Fruit fly (Drosophila melanogaster) whole organism, embryonic: ENCODE measurements around the gene CG3348.

Experiments used
- Atf6 ChIP-seq: fragments of 200-800 bp; sonication (Bioruptor generic); IDR thresholded peaks from 2 replicates; pipeline ENCODE4 v1.3.6; 2022; ENCODE audit warnings: missing biosample characterization, missing genetic modification characterization
- BtbVII ChIP-seq: fragments of 200-800 bp; sonication (Bioruptor generic); optimal IDR thresholded peaks from 3 replicates; lab custom pipeline; 2017; ENCODE audit warnings: missing biosample characterization, mild to moderate bottlenecking, missing genetic modification characterization
- Bteb2 ChIP-seq: fragments of 200-800 bp; sonication (Bioruptor generic); optimal IDR thresholded peaks from 2 replicates; lab custom pipeline; 2016; ENCODE audit warnings: missing biosample characterization, missing genetic modification characterization
- CG1529 ChIP-seq: fragments of 200-800 bp; sonication (Bioruptor generic); optimal IDR thresholded peaks from 3 replicates; lab custom pipeline; 2018; ENCODE audit warnings: missing biosample characterization, missing genetic modification characterization
- CG2202 ChIP-seq: fragments of 200-800 bp; sonication (Bioruptor generic); optimal IDR thresholded peaks from 2 replicates; lab custom pipeline; 2018; ENCODE audit warnings: missing biosample characterization, mild to moderate bottlenecking, missing genetic modification characterization
- CG32767 ChIP-seq: fragments of 200-800 bp; sonication (Bioruptor generic); IDR thresholded peaks from 2 replicates; pipeline ENCODE4 v1.3.6; 2022; ENCODE audit warnings: missing biosample characterization, missing genetic modification characterization
- CG3281 ChIP-seq: fragments of 200-800 bp; sonication (Bioruptor generic); optimal IDR thresholded peaks from 3 replicates; lab custom pipeline; 2017; ENCODE audit warnings: missing biosample characterization, mild to moderate bottlenecking, missing genetic modification characterization
- CG4707 ChIP-seq: fragments of 200-800 bp; sonication (Bioruptor generic); optimal IDR thresholded peaks from 2 replicates; lab custom pipeline; 2018; ENCODE audit warnings: missing biosample characterization, mild to moderate bottlenecking, missing genetic modification characterization, moderate library complexity
- CG8944 ChIP-seq: fragments of 200-800 bp; sonication (Bioruptor generic); optimal IDR thresholded peaks from 3 replicates; lab custom pipeline; 2016; ENCODE audit warnings: missing biosample characterization, missing genetic modification characterization
- CG9817 ChIP-seq: fragments of 200-800 bp; sonication (Bioruptor generic); optimal IDR thresholded peaks from 2 replicates; lab custom pipeline; 2018; ENCODE audit warnings: missing biosample characterization, mild to moderate bottlenecking, missing genetic modification characterization, moderate library complexity
- CTCF ChIP-seq: fragments of 200-800 bp; sonication (Bioruptor generic); optimal IDR thresholded peaks from 2 replicates; lab custom pipeline; 2017; ENCODE audit warnings: missing biosample characterization, mild to moderate bottlenecking, missing genetic modification characterization, moderate library complexity
- D ChIP-seq, 2 experiments: fragments of 200-800 bp in 1 of 2; fragments of >200 bp in 1 of 2; sonication (Bioruptor generic) in 1 of 2; optimal IDR thresholded peaks; 2 replicates in 1 of 2; 3 replicates in 1 of 2; lab custom pipeline; 2017; ENCODE audit warnings: mild to moderate bottlenecking in 1 of 2, missing biosample characterization in 1 of 2, missing genetic modification characterization in 1 of 2, missing genetic modification reagents in 1 of 2
- Dip2 ChIP-seq: fragments of 200-800 bp; sonication (Bioruptor generic); IDR thresholded peaks from 2 replicates; pipeline ENCODE4 v1.3.6; 2022; ENCODE audit warnings: missing biosample characterization, missing genetic modification characterization
- Dip3 ChIP-seq: fragments of 200-800 bp; sonication (Bioruptor generic); optimal IDR thresholded peaks from 3 replicates; lab custom pipeline; 2016; ENCODE audit warnings: missing biosample characterization, missing genetic modification characterization
- Dref ChIP-seq: fragments of 200-800 bp; sonication (Bioruptor generic); IDR thresholded peaks from 2 replicates; pipeline ENCODE4 v1.3.6; 2022; ENCODE audit warnings: missing biosample characterization, missing genetic modification characterization
- E2f1 ChIP-seq: fragments of 200-800 bp; sonication (Bioruptor generic); IDR thresholded peaks from 2 replicates; pipeline ENCODE4 v1.3.6; 2022; ENCODE audit warnings: missing biosample characterization, missing genetic modification characterization
- Eip74EF ChIP-seq, 2 experiments: fragments of 200-800 bp in 1 of 2; fragments of >200 bp in 1 of 2; sonication (Bioruptor generic) in 1 of 2; optimal IDR thresholded peaks; 2 replicates each; lab custom pipeline; 2017 to 2019; ENCODE audit warnings: missing biosample characterization in 2 of 2, missing genetic modification characterization in 2 of 2, mild to moderate bottlenecking in 1 of 2, moderate library complexity in 1 of 2
- H15 ChIP-seq: fragments of 200-800 bp; sonication (Bioruptor generic); IDR thresholded peaks from 3 replicates; pipeline ENCODE4 v1.3.6; 2022; ENCODE audit warnings: missing biosample characterization, missing genetic modification characterization
- HmgD ChIP-seq: fragments of 200-800 bp; sonication (Bioruptor generic); optimal IDR thresholded peaks from 3 replicates; lab custom pipeline; 2016; ENCODE audit warnings: missing biosample characterization, missing genetic modification characterization
- Hmr ChIP-seq: fragments of 200-800 bp; sonication (Bioruptor generic); optimal IDR thresholded peaks from 3 replicates; lab custom pipeline; 2017; ENCODE audit warnings: mild to moderate bottlenecking, missing biosample characterization, missing genetic modification reagents, missing genetic modification characterization
- Hr39 ChIP-seq: fragments of >200 bp; optimal IDR thresholded peaks from 2 replicates; lab custom pipeline; 2017
- Hsf ChIP-seq: fragments of 200-800 bp; sonication (Bioruptor generic); optimal IDR thresholded peaks from 3 replicates; lab custom pipeline; 2016; ENCODE audit warnings: missing biosample characterization, missing genetic modification characterization
- Vsx1 ChIP-seq: fragments of 200-800 bp; sonication (Bioruptor generic); optimal IDR thresholded peaks from 2 replicates; lab custom pipeline; 2017; ENCODE audit warnings: missing biosample characterization, mild to moderate bottlenecking, missing genetic modification characterization, missing genetic modification reagents
- ab ChIP-seq: fragments of 200-800 bp; sonication (Bioruptor generic); optimal IDR thresholded peaks from 2 replicates; lab custom pipeline; 2016; ENCODE audit warnings: missing biosample characterization, missing genetic modification characterization
- al ChIP-seq: fragments of 200-800 bp; sonication (Bioruptor generic); IDR thresholded peaks from 2 replicates; pipeline ENCODE4 v1.3.6; 2022; ENCODE audit warnings: missing biosample characterization, missing genetic modification characterization
- bcd ChIP-seq: fragments of 200-800 bp; sonication (Bioruptor generic); optimal IDR thresholded peaks from 2 replicates; lab custom pipeline; 2017; ENCODE audit warnings: missing biosample characterization, mild to moderate bottlenecking, missing genetic modification characterization
- br ChIP-seq: fragments of >200 bp; optimal IDR thresholded peaks from 2 replicates; lab custom pipeline; 2017
- danr ChIP-seq: fragments of 200-800 bp; sonication (Bioruptor generic); IDR thresholded peaks from 2 replicates; pipeline ENCODE4 v1.3.6; 2022; ENCODE audit warnings: missing biosample characterization, missing genetic modification characterization
- dysf ChIP-seq: fragments of 200-800 bp; sonication (Bioruptor generic); IDR thresholded peaks from 3 replicates; pipeline ENCODE4 v1.3.6; 2022; ENCODE audit warnings: missing biosample characterization, missing genetic modification characterization
- gem ChIP-seq: fragments of 200-800 bp; sonication (Bioruptor generic); optimal IDR thresholded peaks from 2 replicates; lab custom pipeline; 2019; ENCODE audit warnings: missing biosample characterization, mild to moderate bottlenecking, missing genetic modification characterization, moderate library complexity
- grau ChIP-seq: fragments of 200-800 bp; optimal IDR thresholded peaks from 3 replicates; lab custom pipeline; 2019; ENCODE audit warnings: missing biosample characterization, mild to moderate bottlenecking, missing genetic modification characterization, moderate library complexity
- grn ChIP-seq: fragments of 200-800 bp; sonication (Bioruptor generic); optimal IDR thresholded peaks from 3 replicates; lab custom pipeline; 2017; ENCODE audit warnings: missing biosample characterization, missing genetic modification characterization
- inv ChIP-seq: fragments of 200-800 bp; sonication (Bioruptor generic); IDR thresholded peaks from 2 replicates; pipeline ENCODE4 v1.3.6; 2022; ENCODE audit warnings: missing biosample characterization, missing genetic modification characterization; ENCODE audit not compliant: partially characterized antibody
- kni ChIP-seq: fragments of 200-800 bp; sonication (Bioruptor generic); optimal IDR thresholded peaks from 3 replicates; lab custom pipeline; 2017; ENCODE audit warnings: mild to moderate bottlenecking, missing biosample characterization, missing genetic modification reagents, missing genetic modification characterization
- lbe ChIP-seq: fragments of 200-800 bp; sonication (Bioruptor generic); optimal IDR thresholded peaks from 2 replicates; lab custom pipeline; 2016; ENCODE audit warnings: missing biosample characterization, mild to moderate bottlenecking, missing genetic modification characterization
- mam ChIP-seq: fragments of 200-800 bp; sonication (Bioruptor generic); optimal IDR thresholded peaks from 3 replicates; lab custom pipeline; 2016; ENCODE audit warnings: missing biosample characterization, missing genetic modification characterization
- otp ChIP-seq: fragments of 200-800 bp; sonication (Bioruptor generic); IDR thresholded peaks from 3 replicates; pipeline ENCODE4, ENCODE4 v1.3.6; 2022; ENCODE audit warnings: missing biosample characterization, missing genetic modification characterization
- peb ChIP-seq: fragments of 200-800 bp; sonication (Bioruptor generic); IDR thresholded peaks from 2 replicates; pipeline ENCODE4 v1.3.6; 2022; ENCODE audit warnings: missing biosample characterization, missing genetic modification characterization
- psq ChIP-seq: fragments of 200-800 bp; sonication (Bioruptor generic); optimal IDR thresholded peaks from 2 replicates; lab custom pipeline; 2017; ENCODE audit warnings: missing biosample characterization, missing genetic modification characterization
- rib ChIP-seq: fragments of 200-800 bp; sonication (Bioruptor generic); IDR thresholded peaks from 2 replicates; pipeline ENCODE4 v1.3.6; 2022; ENCODE audit warnings: missing biosample characterization, missing genetic modification characterization
- row ChIP-seq: fragments of 200-800 bp; sonication (Bioruptor generic); IDR thresholded peaks from 3 replicates; pipeline ENCODE4 v1.3.6; 2022; ENCODE audit warnings: missing biosample characterization, missing genetic modification characterization
- scrt ChIP-seq: fragments of 200-800 bp; sonication (Bioruptor generic); optimal IDR thresholded peaks from 2 replicates; lab custom pipeline; 2018; ENCODE audit warnings: missing biosample characterization, mild to moderate bottlenecking, missing genetic modification characterization, moderate library complexity
- sd ChIP-seq: fragments of 200-800 bp; sonication (Bioruptor generic); optimal IDR thresholded peaks from 3 replicates; lab custom pipeline; 2018; ENCODE audit warnings: missing biosample characterization, mild to moderate bottlenecking, missing genetic modification characterization, moderate library complexity
- slou ChIP-seq: fragments of 200-800 bp; sonication (Bioruptor generic); optimal IDR thresholded peaks from 3 replicates; lab custom pipeline; 2016; ENCODE audit warnings: missing biosample characterization, missing genetic modification characterization
- so ChIP-seq: fragments of 200-800 bp; sonication (Bioruptor generic); IDR thresholded peaks from 3 replicates; pipeline ENCODE4 v1.3.6; 2022; ENCODE audit warnings: missing biosample characterization, missing genetic modification characterization
- tio ChIP-seq: fragments of 200-800 bp; sonication (Bioruptor generic); optimal IDR thresholded peaks from 2 replicates; lab custom pipeline; 2017; ENCODE audit warnings: missing biosample characterization, missing genetic modification characterization, inconsistent platforms
- vnd ChIP-seq: fragments of 200-800 bp; sonication (Bioruptor generic); IDR thresholded peaks from 3 replicates; pipeline ENCODE4 v1.3.6; 2022; ENCODE audit warnings: missing biosample characterization, missing genetic modification characterization; ENCODE audit not compliant: partially characterized antibody
- wdn ChIP-seq: fragments of 200-800 bp; sonication (Bioruptor generic); IDR thresholded peaks from 2 replicates; pipeline ENCODE4 v1.3.6; 2022; ENCODE audit warnings: missing biosample characterization, missing genetic modification characterization
- zen2 ChIP-seq: fragments of 200-800 bp; sonication (Bioruptor generic); IDR thresholded peaks from 3 replicates; pipeline ENCODE4 v1.3.6; 2022; ENCODE audit warnings: missing biosample characterization, missing genetic modification characterization; ENCODE audit not compliant: partially characterized antibody

Gene CG3348

DNA sequence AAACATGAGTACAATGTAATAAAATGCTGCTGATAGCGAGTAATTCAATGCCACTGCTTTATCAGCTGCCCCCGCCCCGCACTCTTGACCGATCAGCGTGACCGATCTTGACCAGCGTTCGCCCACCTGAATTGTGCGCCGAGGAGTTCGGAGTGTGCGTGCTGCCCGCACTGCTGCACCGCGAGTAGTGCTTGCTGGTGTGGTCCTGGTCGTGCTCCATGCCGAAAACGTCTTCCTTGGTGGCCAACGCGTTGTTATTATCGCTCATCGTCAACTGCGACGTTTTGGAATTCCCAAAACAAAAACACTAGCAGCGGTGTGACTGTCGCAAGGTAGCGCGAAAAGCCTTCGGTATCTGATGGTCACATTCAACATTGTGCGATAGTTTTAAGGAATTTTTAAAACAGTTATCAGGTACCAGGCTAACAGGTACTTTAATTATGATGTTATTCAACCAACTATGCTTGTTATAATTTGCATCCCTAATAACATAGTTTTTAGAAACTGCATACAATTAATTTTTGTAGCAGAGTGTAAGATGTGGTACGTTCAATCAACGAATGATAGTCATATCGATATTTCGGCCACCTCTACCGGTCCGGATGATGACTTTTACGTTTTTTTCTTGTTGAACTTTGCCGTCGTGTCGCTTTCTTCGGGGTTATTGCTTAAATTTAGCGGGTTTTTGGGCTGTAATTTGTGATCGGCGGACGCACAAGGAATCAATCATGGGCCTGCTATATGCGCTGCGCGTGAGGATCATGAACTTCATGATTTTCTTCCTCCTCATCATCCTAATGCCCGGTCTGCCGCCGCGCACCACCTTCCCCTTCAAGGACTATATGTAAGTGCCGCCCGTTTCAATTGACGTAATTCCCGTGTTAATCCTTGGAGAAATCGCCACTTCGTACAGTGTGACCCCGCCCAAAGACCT is 3.5 kb downstream of the CG3348 start, which contains the start of the genes bigmax and Hmu (continued):
- peak; percentile 89 for TF ChIP-seq gem (tag; lab: Kevin White, UChicago)
- peak; percentile 90 for TF ChIP-seq inv
- TF ChIP-seq D (optimal IDR thresholded peaks at IDR 0.05; lab: Kevin White, UChicago): no peak
- peak; percentile 53 for TF ChIP-seq D (GFP tag; optimal IDR thresholded peaks at IDR 0.05; lab: Kevin White, UChicago)
- TF ChIP-seq Hmr (GFP tag; lab: Kevin White, UChicago): peak; percentile 90
- peak; percentile 85 for TF ChIP-seq grau (tag; lab: Kevin White, UChicago)
- peak in 1 of 2 experiments; percentile 49 for TF ChIP-seq Eip74EF (GFP tag; optimal IDR thresholded peaks at IDR 0.05; lab: Kevin White, UChicago)
- peak; percentile 56; the same call in 1 of the 3 replicates for TF ChIP-seq so (GFP tag; lab: Robert Waterston, UW)
- TF ChIP-seq scrt (GFP tag; lab: Kevin White, UChicago): peak; percentile 72
- peak; percentile 88 for TF ChIP-seq vnd
- peak; percentile 85 for TF ChIP-seq Dip3 (GFP tag; lab: Kevin White, UChicago)
- peak; percentile 88 for TF ChIP-seq Hsf
- peak; percentile 52 for TF ChIP-seq grn
- no peak for TF ChIP-seq br (lab: Kevin White, UChicago)
- TF ChIP-seq Hr39 (lab: Kevin White, UChicago): no peak
- TF ChIP-seq lbe: peak; percentile 55
- TF ChIP-seq mam (GFP tag; lab: Kevin White, UChicago): peak; percentile 94
- TF ChIP-seq Dip2 (GFP tag; lab: Robert Waterston, UW): no peak
- TF ChIP-seq ab (GFP tag; lab: Kevin White, UChicago): peak; percentile 13
- TF ChIP-seq Vsx1 (GFP tag; lab: Kevin White, UChicago): peak; percentile 7
- TF ChIP-seq sd (tag; lab: Kevin White, UChicago): peak; percentile 95
- peak; percentile 43 for TF ChIP-seq psq (GFP tag; lab: Kevin White, UChicago)
- peak; percentile 79 for TF ChIP-seq al (GFP tag; lab: Robert Waterston, UW)
- peak; percentile 41 for TF ChIP-seq CG1529 (GFP tag; lab: Kevin White, UChicago)
- no peak for TF ChIP-seq tio (GFP tag; lab: Kevin White, UChicago)
- TF ChIP-seq CG3281: peak; percentile 71
- TF ChIP-seq rib: peak; percentile 54; the same call in 1 of the 2 replicates
- peak; percentile 81; the same call in 2 of the 3 replicates for TF ChIP-seq zen2
- TF ChIP-seq E2f1: peak; percentile 78
- peak; percentile 79 for TF ChIP-seq HmgD
- peak; percentile 75 for TF ChIP-seq H15 (GFP tag; lab: Robert Waterston, UW)
- peak; percentile 71; the same call in 1 of the 3 replicates for TF ChIP-seq otp
- TF ChIP-seq peb (GFP tag; lab: Robert Waterston, UW): peak; percentile 24; the same call in 1 of the 2 replicates
- TF ChIP-seq Atf6 (GFP tag; lab: Robert Waterston, UW): peak; percentile 77
- peak; percentile 63 for TF ChIP-seq CG2202 (tag; lab: Kevin White, UChicago)
- TF ChIP-seq slou (GFP tag; lab: Kevin White, UChicago): peak; percentile 63
- TF ChIP-seq kni (GFP tag; lab: Kevin White, UChicago): peak; percentile 29
- TF ChIP-seq CTCF (GFP tag; lab: Kevin White, UChicago): peak; percentile 57
- peak; percentile 27 for TF ChIP-seq BtbVII (GFP tag; lab: Kevin White, UChicago)
- TF ChIP-seq bcd (GFP tag; lab: Kevin White, UChicago): peak; percentile 73
- peak; percentile 69 for TF ChIP-seq CG32767 (GFP tag; lab: Robert Waterston, UW)
- TF ChIP-seq Dref (GFP tag; lab: Robert Waterston, UW): peak; percentile 67
- TF ChIP-seq wdn (GFP tag; lab: Robert Waterston, UW): peak; percentile 79
- peak; percentile 88 for TF ChIP-seq Bteb2 (GFP tag; lab: Kevin White, UChicago)
- TF ChIP-seq danr (GFP tag; lab: Robert Waterston, UW): peak; percentile 48; the same call in 1 of the 2 replicates
- peak; percentile 88 for TF ChIP-seq CG9817 (tag; lab: Kevin White, UChicago)
- no peak for TF ChIP-seq CG4707 (GFP tag; lab: Kevin White, UChicago)
- peak; percentile 92 for TF ChIP-seq CG8944
- TF ChIP-seq dysf (GFP tag; lab: Robert Waterston, UW): peak; percentile 84
- peak; percentile 97 for TF ChIP-seq row (GFP tag; lab: Robert Waterston, UW)
